Worm (Caenorhabditis elegans) whole organism, L1 larva: ENCODE measurements around the gene D2024.5.

ENCODE experiments used
- Y116A8C.19 ChIP-seq: sonication (generic microtip); optimal IDR thresholded peaks from 2 replicates; lab custom pipeline; 2016; ENCODE audit warnings: missing compliant biosample characterization, missing genetic modification characterization, borderline replicate concordance
- blmp-1 ChIP-seq: fragments of 150-350 bp; optimal IDR thresholded peaks from 2 replicates; lab custom pipeline; 2014; ENCODE audit warnings: missing biosample characterization, missing genetic modification characterization
- dsc-1 ChIP-seq: sonication (generic microtip); optimal IDR thresholded peaks from 2 replicates; lab custom pipeline; 2016; ENCODE audit warnings: mild to moderate bottlenecking, missing genetic modification characterization, missing compliant biosample characterization
- efl-3 ChIP-seq: fragments of 200-800 bp; sonication (Bioruptor generic); optimal IDR thresholded peaks from 2 replicates; lab custom pipeline; 2018; ENCODE audit warnings: mild to moderate bottlenecking, missing genetic modification characterization, missing compliant biosample characterization
- elt-2 ChIP-seq: sonication (generic microtip); optimal IDR thresholded peaks from 2 replicates; lab custom pipeline; 2016; ENCODE audit warnings: missing genetic modification characterization, mild to moderate bottlenecking, inconsistent platforms, missing compliant biosample characterization, missing genetic modification reagents
- ets-5 ChIP-seq: fragments of 200-800 bp; sonication (Bioruptor generic); IDR thresholded peaks from 2 replicates; pipeline ENCODE4 v1.3.6; 2022; ENCODE audit warnings: missing genetic modification characterization, missing compliant biosample characterization
- jun-1 ChIP-seq: fragments of 150-350 bp; optimal IDR thresholded peaks from 2 replicates; lab custom pipeline; 2014; ENCODE audit warnings: missing biosample characterization, missing genetic modification reagents, missing genetic modification characterization
- lin-13 ChIP-seq: fragments of 150-350 bp; optimal IDR thresholded peaks from 2 replicates; lab custom pipeline; 2014; ENCODE audit warnings: missing biosample characterization, missing genetic modification reagents, missing genetic modification characterization
- mab-9 ChIP-seq: fragments of 200-800 bp; sonication (Bioruptor generic); IDR thresholded peaks from 2 replicates; pipeline ENCODE4 v1.3.6; 2022; ENCODE audit warnings: missing genetic modification reagents, missing genetic modification characterization, missing compliant biosample characterization
- mdl-1 ChIP-seq, 2 experiments: fragments of 150-350 bp; optimal IDR thresholded peaks; 2 replicates each; lab custom pipeline; 2014 to 2017; ENCODE audit warnings: missing biosample characterization in 2 of 2, missing genetic modification characterization in 2 of 2, inconsistent platforms in 1 of 2
- nhr-11 ChIP-seq: fragments of 150-350 bp; optimal IDR thresholded peaks from 2 replicates; lab custom pipeline; 2014; ENCODE audit warnings: missing biosample characterization, missing genetic modification characterization
- nhr-20 ChIP-seq: sonication (generic microtip); optimal IDR thresholded peaks from 2 replicates; lab custom pipeline; 2016; ENCODE audit warnings: mild to moderate bottlenecking, missing genetic modification characterization, missing compliant biosample characterization
- pax-3 ChIP-seq: fragments of 200-800 bp; sonication (Bioruptor generic); optimal IDR thresholded peaks from 2 replicates; lab custom pipeline; 2018; ENCODE audit warnings: mild to moderate bottlenecking, missing genetic modification characterization, moderate library complexity, missing compliant biosample characterization
- unc-62 ChIP-seq: fragments of 150-350 bp; optimal IDR thresholded peaks from 2 replicates; lab custom pipeline; 2014; ENCODE audit warnings: missing biosample characterization, missing genetic modification reagents, missing genetic modification characterization
- vab-15 ChIP-seq: sonication (generic microtip); optimal IDR thresholded peaks from 2 replicates; lab custom pipeline; 2017; ENCODE audit warnings: missing genotype, mild to moderate bottlenecking, missing genetic modification characterization, missing compliant biosample characterization
- xbp-1 ChIP-seq: sonication (generic microtip); optimal IDR thresholded peaks from 2 replicates; lab custom pipeline; 2016; ENCODE audit warnings: missing genetic modification characterization, missing compliant biosample characterization
- zag-1 ChIP-seq: fragments of 150-350 bp; optimal IDR thresholded peaks from 2 replicates; lab custom pipeline; 2014; ENCODE audit warnings: missing biosample characterization, missing genetic modification characterization
- zip-4 ChIP-seq: fragments of 200-800 bp; sonication (Bioruptor generic); optimal IDR thresholded peaks from 2 replicates; lab custom pipeline; 2018; ENCODE audit warnings: mild to moderate bottlenecking, missing genetic modification characterization, moderate library complexity, missing compliant biosample characterization

Gene D2024.5

ce11 chrIV:7178942-7179341, 49.2 kb downstream of the D2024.5 start, which contains the start of gene C42D4.3:
Gene C42D4.3 (plus strand): TSS chrIV:7179239.
- TF ChIP-seq xbp-1 (tag; lab: Kevin White, UChicago) (no peak), nhr-20 (tag; lab: Kevin White, UChicago) (no peak), jun-1 (no peak), vab-15 (tag; lab: Kevin White, UChicago) (no peak), ets-5 (GFP tag; lab: Robert Waterston, UW) (no peak), zag-1 (no peak), nhr-11 (tag; lab: Kevin White, UChicago) (no peak), mdl-1 (tag; optimal IDR thresholded peaks at IDR 0.05; lab: Kevin White, UChicago) (no peak), elt-2 (tag; lab: Kevin White, UChicago) (no peak), efl-3 (GFP tag; lab: Kevin White, UChicago) (no peak), mab-9 (no peak), lin-13 (no peak), zip-4 (GFP tag; lab: Kevin White, UChicago) (no peak), unc-62 (GFP tag; lab: Kevin White, UChicago) (no peak), blmp-1 (no peak), pax-3 (tag; lab: Kevin White, UChicago) (no peak), Y116A8C.19 (tag; lab: Kevin White, UChicago) (no peak), dsc-1 (tag; lab: Kevin White, UChicago) (no peak)
- TF ChIP-seq, all 84 proteins: peak for 0
